Worm (Caenorhabditis elegans) whole organism, midembryonic: ENCODE measurements around the gene spn-4.

Experiments used
- cog-1 ChIP-seq: sonication (generic microtip); optimal IDR thresholded peaks from 2 replicates; lab custom pipeline; 2016; ENCODE audit warnings: missing genetic modification characterization, missing compliant biosample characterization
- ref-1 ChIP-seq: fragments of 200-800 bp; sonication (Bioruptor generic); conservative IDR thresholded peaks from 2 replicates; pipeline ENCODE4 v1.3.6; 2022; ENCODE audit warnings: missing genetic modification reagents, missing genetic modification characterization, missing compliant biosample characterization
- ztf-29 ChIP-seq: fragments of 200-800 bp; sonication (Bioruptor generic); IDR thresholded peaks from 2 replicates; pipeline ENCODE4 v1.3.6; 2022; ENCODE audit warnings: missing genetic modification reagents, missing genetic modification characterization, missing compliant biosample characterization

DNA sequence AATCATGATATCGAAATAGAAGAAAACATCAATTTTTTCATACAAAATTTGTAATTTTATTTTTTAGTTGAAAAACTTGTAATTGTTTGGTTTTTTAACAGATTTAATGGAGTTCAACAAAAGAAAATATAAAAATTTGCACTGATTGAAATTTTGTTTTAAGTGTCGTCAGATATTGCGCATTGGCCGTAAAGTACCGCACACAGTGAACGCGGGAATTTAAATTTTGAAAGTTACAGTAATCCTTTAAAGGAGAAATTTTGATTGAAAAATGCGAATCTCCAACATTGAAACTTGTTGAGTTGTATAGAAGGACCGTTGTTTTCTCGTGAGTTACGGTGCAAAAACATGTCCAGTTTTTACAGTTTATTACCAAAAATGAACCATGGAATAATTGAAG lies 8.3 kb upstream of the spn-4 start:
- TF ChIP-seq cog-1 (tag; lab: Kevin White, UChicago) (no peak), ztf-29 (GFP tag; lab: Robert Waterston, UW) (no peak), ref-1 (GFP tag; lab: Robert Waterston, UW) (no peak)
